Worm (Caenorhabditis elegans): Measurements from ENCODE around the gene C07A9.13.

C07A9.13 gene

ce11 chrIII:9713862-9714261 lies 32.8 kb upstream of the C07A9.13 start, which contains the start of gene ncx-6:
Gene ncx-6 (minus strand): TSS chrIII:9713949.
- TF ChIP-seq B0310.2 (tag; optimal IDR thresholded peaks at IDR 0.05) (no peak), tra-4 (tag; optimal IDR thresholded peaks at IDR 0.05) (no peak), flt-1 (GFP tag; IDR thresholded peaks at IDR 0.05) (no peak), aly-1 (tag; optimal IDR thresholded peaks at IDR 0.05) (no peak), tbx-37 (GFP tag; conservative IDR thresholded peaks at IDR 0.05) (no peak), sea-1 (GFP tag; conservative IDR thresholded peaks at IDR 0.05) (no peak), F13C5.2 (tag; optimal IDR thresholded peaks at IDR 0.05) (no peak), ama-1 (optimal IDR thresholded peaks at IDR 0.05) (no peak), ceh-13 (GFP tag; optimal IDR thresholded peaks at IDR 0.05) (no peak), ceh-36 (tag; optimal IDR thresholded peaks at IDR 0.05) (no peak), pes-1 (GFP tag; IDR thresholded peaks at IDR 0.05) (no peak), tbx-11 (GFP tag; IDR thresholded peaks at IDR 0.05) (no peak), hnd-1 (tag; optimal IDR thresholded peaks at IDR 0.05) (no peak)

- TF ChIP-seq B0310.2 (tag; optimal IDR thresholded peaks at IDR 0.05) (no peak), flt-1 (GFP tag; IDR thresholded peaks at IDR 0.05) (no peak), hmg-4 (GFP tag; optimal IDR thresholded peaks at IDR 0.05) (no peak), F13C5.2 (tag; optimal IDR thresholded peaks at IDR 0.05) (no peak), ceh-36 (tag; optimal IDR thresholded peaks at IDR 0.05) (no peak), ama-1 (optimal IDR thresholded peaks at IDR 0.05) (no peak), tbx-11 (GFP tag; IDR thresholded peaks at IDR 0.05) (no peak), tbx-37 (GFP tag; conservative IDR thresholded peaks at IDR 0.05) (no peak), aly-1 (tag; optimal IDR thresholded peaks at IDR 0.05) (no peak), scrt-1 (GFP tag; IDR thresholded peaks at IDR 0.05) (no peak), ets-7 (tag; optimal IDR thresholded peaks at IDR 0.05) (no peak), hnd-1 (tag; optimal IDR thresholded peaks at IDR 0.05) (no peak)
These were observed 32.1 kb upstream of the C07A9.13 start for ce11 chrIII:9713182-9713581.

- TF ChIP-seq tra-4 (tag; optimal IDR thresholded peaks at IDR 0.05) (no peak), F13C5.2 (tag; optimal IDR thresholded peaks at IDR 0.05) (no peak), hnd-1 (tag; optimal IDR thresholded peaks at IDR 0.05) (no peak), ceh-36 (tag; optimal IDR thresholded peaks at IDR 0.05) (no peak)
These were observed 30.1 kb upstream of the C07A9.13 start for ce11 chrIII:9711163-9711562.

ce11 chrIII:9705157-9705905 lies 24.2 kb upstream of the C07A9.13 start:
- TF ChIP-seq pes-1 (GFP tag; IDR thresholded peaks at IDR 0.05), result 0 out of 2 replicates have a peak, but pooled peaks have one; percentile 39
- TF ChIP-seq F13C5.2 (tag; optimal IDR thresholded peaks at IDR 0.05), result peak; percentile 20
- peak; percentile 60 for TF ChIP-seq hmg-4 (GFP tag; optimal IDR thresholded peaks at IDR 0.05)
- 0 out of 2 replicates have a peak, but pooled peaks have one; percentile 25 for TF ChIP-seq tbx-37 (GFP tag; conservative IDR thresholded peaks at IDR 0.05)
- no peak for TF ChIP-seq ceh-36 (tag; optimal IDR thresholded peaks at IDR 0.05)

ce11 chrIII:9704606-9704938 lies 23.5 kb upstream of the C07A9.13 start:
- TF ChIP-seq ceh-36 (tag; optimal IDR thresholded peaks at IDR 0.05) (no peak), tbx-11 (GFP tag; IDR thresholded peaks at IDR 0.05) (no peak)

ce11 chrIII:9703747-9704605 lies 22.9 kb upstream of the C07A9.13 start:
- TF ChIP-seq F13C5.2 (tag; optimal IDR thresholded peaks at IDR 0.05), result no peak
- TF ChIP-seq hmbx-1 (tag; optimal IDR thresholded peaks at IDR 0.05), result no peak
- TF ChIP-seq pes-1 (GFP tag; IDR thresholded peaks at IDR 0.05), result no peak
- 0 out of 2 replicates have a peak, but pooled peaks have one; percentile 68 for TF ChIP-seq scrt-1 (GFP tag; IDR thresholded peaks at IDR 0.05)
- TF ChIP-seq ceh-36 (tag; optimal IDR thresholded peaks at IDR 0.05), result peak; percentile 32
- TF ChIP-seq ets-7 (tag; optimal IDR thresholded peaks at IDR 0.05), result no peak
- no peak for TF ChIP-seq flt-1 (GFP tag; IDR thresholded peaks at IDR 0.05)
- no peak for TF ChIP-seq sea-1 (GFP tag; conservative IDR thresholded peaks at IDR 0.05)
- TF ChIP-seq tbx-11 (GFP tag; IDR thresholded peaks at IDR 0.05), result peak; percentile 34; the same call in 1 of the 2 replicates
- TF ChIP-seq tra-4 (tag; optimal IDR thresholded peaks at IDR 0.05), result no peak
- TF ChIP-seq ama-1 (optimal IDR thresholded peaks at IDR 0.05), result no peak
- TF ChIP-seq B0310.2 (tag; optimal IDR thresholded peaks at IDR 0.05), result no peak
- TF ChIP-seq hnd-1 (tag; optimal IDR thresholded peaks at IDR 0.05), result no peak
- no peak for TF ChIP-seq aly-1 (tag; optimal IDR thresholded peaks at IDR 0.05)
- no peak for TF ChIP-seq hmg-4 (GFP tag; optimal IDR thresholded peaks at IDR 0.05)
- TF ChIP-seq ceh-13 (GFP tag; optimal IDR thresholded peaks at IDR 0.05), result no peak
- no peak for TF ChIP-seq tbx-37 (GFP tag; conservative IDR thresholded peaks at IDR 0.05)

- no peak for TF ChIP-seq pes-1 (GFP tag; IDR thresholded peaks at IDR 0.05)
- TF ChIP-seq ama-1 (optimal IDR thresholded peaks at IDR 0.05), result peak; percentile 58
- TF ChIP-seq B0310.2 (tag; optimal IDR thresholded peaks at IDR 0.05), result no peak
- no peak for TF ChIP-seq hnd-1 (tag; optimal IDR thresholded peaks at IDR 0.05)
- TF ChIP-seq ceh-13 (GFP tag; optimal IDR thresholded peaks at IDR 0.05), result no peak
- no peak for TF ChIP-seq flt-1 (GFP tag; IDR thresholded peaks at IDR 0.05)
- no peak for TF ChIP-seq sea-1 (GFP tag; conservative IDR thresholded peaks at IDR 0.05)
These were observed 21.7 kb upstream of the C07A9.13 start for ce11 chrIII:9702665-9703252.
